Worm (Caenorhabditis elegans) whole organism, L1 larva: ENCODE data around the gene F46H6.5.

Experiments used
- ama-1 ChIP-seq: fragments of 150-350 bp; optimal IDR thresholded peaks from 2 replicates; lab custom pipeline; 2014
- fos-1 ChIP-seq: fragments of 150-350 bp; optimal IDR thresholded peaks from 2 replicates; lab custom pipeline; 2014; ENCODE audit warnings: missing biosample characterization, missing genetic modification characterization
- isw-1 ChIP-seq: fragments of 200-800 bp; sonication (Bioruptor generic); IDR thresholded peaks from 2 replicates; pipeline ENCODE4 v1.3.6; 2022; ENCODE audit warnings: missing genetic modification characterization, missing compliant biosample characterization
- lin-35 ChIP-seq, 2 experiments: fragments of 150-350 bp; optimal IDR thresholded peaks; 2 replicates each; lab custom pipeline; 2014; ENCODE audit warnings: missing biosample characterization in 2 of 2, missing genetic modification characterization in 2 of 2, missing genetic modification reagents in 2 of 2
- mdl-1 ChIP-seq, 2 experiments: fragments of 150-350 bp; optimal IDR thresholded peaks; 2 replicates each; lab custom pipeline; 2014 to 2017; ENCODE audit warnings: missing biosample characterization in 2 of 2, missing genetic modification characterization in 2 of 2, inconsistent platforms in 1 of 2
- nhr-12 ChIP-seq: sonication (generic microtip); optimal IDR thresholded peaks from 2 replicates; lab custom pipeline; 2017; ENCODE audit warnings: missing biosample characterization, missing genetic modification characterization
- nhr-237 ChIP-seq: fragments of 150-350 bp; optimal IDR thresholded peaks from 2 replicates; lab custom pipeline; 2014; ENCODE audit warnings: missing biosample characterization, missing genetic modification characterization
- nhr-90 ChIP-seq: sonication (generic microtip); optimal IDR thresholded peaks from 2 replicates; lab custom pipeline; 2016; ENCODE audit warnings: mild to moderate bottlenecking, missing genetic modification characterization, missing compliant biosample characterization; ENCODE audit not compliant: poor library complexity
- swsn-7 ChIP-seq: sonication (generic microtip); optimal IDR thresholded peaks from 2 replicates; lab custom pipeline; 2016; ENCODE audit warnings: missing genetic modification characterization, missing compliant biosample characterization
- tlp-1 ChIP-seq: fragments of 150-350 bp; optimal IDR thresholded peaks from 2 replicates; lab custom pipeline; 2014; ENCODE audit warnings: missing biosample characterization, missing genetic modification characterization
- unc-130 ChIP-seq: fragments of 150-350 bp; optimal IDR thresholded peaks from 2 replicates; lab custom pipeline; 2017; ENCODE audit warnings: missing biosample characterization, missing genetic modification characterization, inconsistent platforms

DNA sequence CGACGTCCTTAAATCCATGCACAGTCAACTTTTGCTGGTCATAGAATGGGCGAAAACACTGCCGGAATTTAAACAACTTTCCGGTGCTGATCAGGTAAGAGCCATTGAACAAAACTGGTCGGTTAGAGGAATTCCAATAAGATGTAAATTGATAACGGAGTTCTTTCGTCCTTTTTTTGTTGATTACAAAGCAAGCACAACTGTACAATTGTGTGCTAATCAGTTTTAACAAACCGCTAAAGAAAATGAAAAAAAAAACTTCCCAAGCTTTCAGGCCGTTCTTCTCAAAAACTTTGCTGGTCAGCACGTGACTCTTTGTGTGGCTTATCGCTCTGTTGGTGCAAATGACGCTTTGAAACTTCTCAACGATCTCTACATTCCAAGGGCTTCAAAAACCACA, 42.1 kb upstream of the F46H6.5 start:
- TF ChIP-seq tlp-1 (tag; lab: Kevin White, UChicago) (no peak), isw-1 (GFP tag; lab: Robert Waterston, UW) (no peak), nhr-90 (no peak), fos-1 (tag; lab: Kevin White, UChicago) (no peak), mdl-1 (tag; optimal IDR thresholded peaks at IDR 0.05; lab: Kevin White, UChicago) (no peak), lin-35 (GFP tag; optimal IDR thresholded peaks at IDR 0.05; lab: Kevin White, UChicago) (no peak), ama-1 (lab: Kevin White, UChicago) (no peak), swsn-7 (tag; lab: Kevin White, UChicago) (no peak), nhr-237 (tag; lab: Kevin White, UChicago) (no peak), unc-130 (tag; lab: Kevin White, UChicago) (no peak), nhr-12 (tag; lab: Kevin White, UChicago) (no peak)
